Worm (Caenorhabditis elegans): ENCODE data around the gene zfp-3.

DNA sequence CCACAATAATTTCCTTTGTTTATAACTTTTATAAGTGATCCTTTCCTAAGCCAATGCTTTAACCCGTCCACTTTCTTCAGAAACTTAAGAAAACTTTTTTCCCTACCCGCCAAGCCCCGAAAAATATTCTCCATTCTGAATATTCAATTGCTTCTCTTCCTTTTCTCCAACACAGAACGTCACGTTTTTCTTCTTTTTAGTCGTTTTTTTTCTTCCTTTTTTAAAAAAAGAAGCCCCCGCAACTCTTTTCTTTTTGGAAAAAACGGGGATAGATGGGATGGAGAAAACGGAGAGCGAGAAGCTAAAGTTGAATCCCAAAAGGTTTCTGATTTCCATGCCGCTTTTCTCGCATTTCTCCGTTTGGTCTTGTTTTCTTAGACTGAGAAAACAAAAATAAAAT, 32.1 kb upstream of the zfp-3 start:
- TF ChIP-seq ztf-11 (tag; optimal IDR thresholded peaks at IDR 0.05) = no peak
- TF ChIP-seq lin-13 (GFP tag; optimal IDR thresholded peaks at IDR 0.05) = no peak
- TF ChIP-seq lin-15B (tag; optimal IDR thresholded peaks at IDR 0.05) = no peak
- no peak for TF ChIP-seq pax-3 (tag; optimal IDR thresholded peaks at IDR 0.05)
- no peak for TF ChIP-seq pag-3 (tag; optimal IDR thresholded peaks at IDR 0.05; ENCODE audit: borderline replicate concordance, insufficient read depth)
- TF ChIP-seq lin-35 (GFP tag; optimal IDR thresholded peaks at IDR 0.05) = no peak
- TF ChIP-seq nhr-237 (tag; optimal IDR thresholded peaks at IDR 0.05) = no peak
- TF ChIP-seq tbx-2 (tag; optimal IDR thresholded peaks at IDR 0.05) = no peak
- TF ChIP-seq C16A3.4 (tag; optimal IDR thresholded peaks at IDR 0.05) = no peak
- no peak for TF ChIP-seq aha-1 (tag; optimal IDR thresholded peaks at IDR 0.05)
- TF ChIP-seq fkh-8 (tag; optimal IDR thresholded peaks at IDR 0.05) = no peak

All from whole organism, L1 larva.